Worm (Caenorhabditis elegans): ENCODE measurements around the gene F40G9.7.

The F40G9.7 gene

ce11 chrIII:183072-183471 is 17.6 kb downstream of the F40G9.7 start:
- no peak for TF ChIP-seq T23F11.4 (GFP tag; optimal IDR thresholded peaks at IDR 0.05)
- no peak for TF ChIP-seq gmeb-2 (tag; optimal IDR thresholded peaks at IDR 0.05)
- no peak for TF ChIP-seq rnt-1 (tag; optimal IDR thresholded peaks at IDR 0.05)
- no peak for TF ChIP-seq dmd-4 (tag; optimal IDR thresholded peaks at IDR 0.05; ENCODE audit: borderline replicate concordance)
- peak; percentile 70 for TF ChIP-seq elt-2 (tag; optimal IDR thresholded peaks at IDR 0.05)
- TF ChIP-seq hlh-6 (tag; optimal IDR thresholded peaks at IDR 0.05): no peak
- no peak for TF ChIP-seq elt-4 (tag; optimal IDR thresholded peaks at IDR 0.05)
- no peak for TF ChIP-seq pag-3 (tag; optimal IDR thresholded peaks at IDR 0.05; ENCODE audit: borderline replicate concordance)
- TF ChIP-seq odd-2 (tag; optimal IDR thresholded peaks at IDR 0.05): no peak

- TF ChIP-seq unc-86 (tag; optimal IDR thresholded peaks at IDR 0.05): no peak
- no peak for TF ChIP-seq sox-4 (tag; optimal IDR thresholded peaks at IDR 0.05)
- TF ChIP-seq gmeb-2 (tag; optimal IDR thresholded peaks at IDR 0.05): no peak
- no peak for TF ChIP-seq nfya-1 (tag; optimal IDR thresholded peaks at IDR 0.05)
- no peak for TF ChIP-seq ceh-14 (tag; optimal IDR thresholded peaks at IDR 0.05)
- TF ChIP-seq sdc-2 (tag; optimal IDR thresholded peaks at IDR 0.05): no peak
- TF ChIP-seq mec-3 (tag; optimal IDR thresholded peaks at IDR 0.05; ENCODE audit: borderline replicate concordance): no peak
- no peak for TF ChIP-seq che-1 (tag; optimal IDR thresholded peaks at IDR 0.05)
- no peak for TF ChIP-seq ceh-22 (tag; optimal IDR thresholded peaks at IDR 0.05)
- no peak for TF ChIP-seq pros-1 (tag; optimal IDR thresholded peaks at IDR 0.05)
- TF ChIP-seq madf-2 (tag; optimal IDR thresholded peaks at IDR 0.05): no peak
- no peak for TF ChIP-seq ceh-9 (tag; optimal IDR thresholded peaks at IDR 0.05)
- TF ChIP-seq Y22D7AL.16 (tag; optimal IDR thresholded peaks at IDR 0.05): no peak
- TF ChIP-seq fkh-6 (tag; optimal IDR thresholded peaks at IDR 0.05): no peak
- no peak for TF ChIP-seq K09A11.1 (tag; optimal IDR thresholded peaks at IDR 0.05; ENCODE audit: insufficient read depth)
- TF ChIP-seq ceh-18 (tag; optimal IDR thresholded peaks at IDR 0.05): no peak
- TF ChIP-seq elt-2 (tag; optimal IDR thresholded peaks at IDR 0.05): no peak
These were observed 18.8 kb downstream of the F40G9.7 start for ce11 chrIII:184335-184734.

- TF ChIP-seq mec-3 (tag; optimal IDR thresholded peaks at IDR 0.05; ENCODE audit: borderline replicate concordance) (no peak), elt-2 (tag; optimal IDR thresholded peaks at IDR 0.05) (no peak), unc-3 (GFP tag; conservative IDR thresholded peaks at IDR 0.05) (no peak), unc-3 (tag; optimal IDR thresholded peaks at IDR 0.05) (no peak)
These were observed 22.3 kb downstream of the F40G9.7 start, which contains the start of gene mxl-2 for ce11 chrIII:187829-188228. mxl-2 (minus strand) TSS chrIII:188131.

DNA sequence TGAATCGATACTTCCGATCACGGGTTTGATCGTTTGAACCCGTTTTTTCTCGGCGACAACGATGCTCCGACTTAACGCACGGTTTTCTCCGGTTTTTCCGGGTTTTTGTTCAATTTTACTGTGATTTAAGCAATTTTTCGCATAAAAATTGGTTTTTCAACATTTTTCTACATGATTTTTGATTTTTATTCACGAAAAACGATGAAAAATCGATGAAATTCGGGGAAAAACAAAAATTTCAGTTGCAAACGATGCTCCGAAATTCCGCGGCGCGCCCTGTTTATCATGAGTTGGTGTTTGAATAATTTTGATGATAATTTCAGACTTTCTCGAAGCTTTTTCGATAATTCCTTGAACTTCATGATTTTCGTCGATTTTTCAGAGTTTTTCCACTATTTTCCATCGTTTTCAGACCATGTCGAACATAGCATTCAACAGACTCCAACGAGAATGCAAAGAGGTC is 23.0 kb downstream of the F40G9.7 start, which contains the start of gene ubc-20:
Gene ubc-20 (plus strand): TSS at position 413 of the 463 bp plus-strand sequence.
- TF ChIP-seq ceh-31 (tag; optimal IDR thresholded peaks at IDR 0.05): no peak
- TF ChIP-seq ceh-34 (tag; optimal IDR thresholded peaks at IDR 0.05): no peak
- peak; percentile 53 for TF ChIP-seq ceh-48 (tag; optimal IDR thresholded peaks at IDR 0.05)
- no peak for TF ChIP-seq odd-2 (tag; optimal IDR thresholded peaks at IDR 0.05)
- no peak for TF ChIP-seq elt-4 (tag; optimal IDR thresholded peaks at IDR 0.05)
- TF ChIP-seq npax-4 (tag; optimal IDR thresholded peaks at IDR 0.05): no peak

ce11 chrIII:189280-189679 is 23.8 kb downstream of the F40G9.7 start:
- TF ChIP-seq sox-4 (tag; optimal IDR thresholded peaks at IDR 0.05) (no peak), mec-3 (tag; optimal IDR thresholded peaks at IDR 0.05; ENCODE audit: borderline replicate concordance) (no peak), elt-2 (tag; optimal IDR thresholded peaks at IDR 0.05) (no peak), ceh-30 (tag; optimal IDR thresholded peaks at IDR 0.05) (no peak), tbx-7 (tag; optimal IDR thresholded peaks at IDR 0.05) (no peak), tbx-2 (tag; optimal IDR thresholded peaks at IDR 0.05) (no peak)

- no peak for TF ChIP-seq che-1 (tag; optimal IDR thresholded peaks at IDR 0.05)
- TF ChIP-seq ahr-1 (tag; optimal IDR thresholded peaks at IDR 0.05): no peak
- no peak for TF ChIP-seq ceh-31 (tag; optimal IDR thresholded peaks at IDR 0.05)
- no peak for TF ChIP-seq pha-2 (tag; optimal IDR thresholded peaks at IDR 0.05)
- no peak for TF ChIP-seq pros-1 (tag; optimal IDR thresholded peaks at IDR 0.05)
- TF ChIP-seq sdc-2 (tag; optimal IDR thresholded peaks at IDR 0.05): no peak
- no peak for TF ChIP-seq hlh-13 (GFP tag; optimal IDR thresholded peaks at IDR 0.05)
- TF ChIP-seq ztf-16 (tag; optimal IDR thresholded peaks at IDR 0.05): no peak
- no peak for TF ChIP-seq pax-1 (tag; optimal IDR thresholded peaks at IDR 0.05)
- TF ChIP-seq pha-4 (tag; optimal IDR thresholded peaks at IDR 0.05): no peak
- TF ChIP-seq tbx-7 (tag; optimal IDR thresholded peaks at IDR 0.05): no peak
- TF ChIP-seq pag-3 (tag; optimal IDR thresholded peaks at IDR 0.05; ENCODE audit: borderline replicate concordance): no peak
- no peak for TF ChIP-seq ref-2 (tag; optimal IDR thresholded peaks at IDR 0.05)
- TF ChIP-seq sox-2 (GFP tag; IDR thresholded peaks at IDR 0.05): no peak
- no peak for TF ChIP-seq elt-2 (tag; optimal IDR thresholded peaks at IDR 0.05)
- TF ChIP-seq rnt-1 (tag; optimal IDR thresholded peaks at IDR 0.05): no peak
- no peak for TF ChIP-seq zip-5 (tag; optimal IDR thresholded peaks at IDR 0.05)
- TF ChIP-seq ceh-2 (tag; optimal IDR thresholded peaks at IDR 0.05): no peak
These were observed 25.2 kb downstream of the F40G9.7 start, which contains the start of gene cox-17 for ce11 chrIII:190686-191085. cox-17 (plus strand) TSS chrIII:190986.
